Worm (Caenorhabditis elegans) whole organism, L4/young adult: ENCODE measurements around the gene F10G7.5.

ENCODE experiments used
- W03F9.2 ChIP-seq: fragments of 150-350 bp; optimal IDR thresholded peaks from 2 replicates; lab custom pipeline; 2014; ENCODE audit warnings: missing biosample characterization, missing genetic modification characterization
- dao-5 ChIP-seq: sonication (generic microtip); optimal IDR thresholded peaks from 2 replicates; lab custom pipeline; 2016; ENCODE audit warnings: missing genotype, missing genetic modification characterization, moderate library complexity, missing compliant biosample characterization
- him-1 ChIP-seq: sonication (generic microtip); optimal IDR thresholded peaks from 2 replicates; lab custom pipeline; 2016; ENCODE audit warnings: missing genotype, missing genetic modification reagents, missing genetic modification characterization, missing compliant biosample characterization

Gene F10G7.5

ce11 chrII:4693129-4693528, at the start of gene F10G7.5:
Gene F10G7.5 (plus strand): TSS chrII:4693414.
- TF ChIP-seq W03F9.2 (tag; lab: Kevin White, UChicago): no peak
- TF ChIP-seq him-1 (tag; lab: Kevin White, UChicago): no peak
- no peak for TF ChIP-seq dao-5 (tag; lab: Kevin White, UChicago)

DNA sequence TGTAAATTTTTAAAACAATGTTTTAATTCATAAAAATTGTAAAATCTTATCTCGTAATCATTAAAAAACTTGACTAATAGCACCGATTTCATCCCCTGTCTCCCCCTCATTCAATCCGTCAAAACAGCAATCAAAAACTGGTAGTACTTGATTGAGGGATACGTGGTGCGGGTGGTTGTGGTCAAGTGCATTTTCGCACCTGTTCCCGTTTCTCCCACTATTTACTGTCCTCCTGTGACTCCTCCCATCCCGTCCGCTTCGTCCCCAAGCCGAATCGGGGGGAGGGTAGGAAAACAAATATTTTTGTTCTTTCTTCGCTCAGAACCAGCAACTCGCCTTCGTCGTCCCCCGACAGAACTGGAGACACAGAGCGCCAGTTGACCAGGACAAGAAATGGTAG, 44.4 kb upstream of the F10G7.5 start, which contains the start of gene lgc-27:
TSS of gene lgc-27 (plus strand) at position 301 of the 400 bp plus-strand sequence.
- TF ChIP-seq him-1 (tag; lab: Kevin White, UChicago) (no peak), dao-5 (tag; lab: Kevin White, UChicago) (no peak), W03F9.2 (tag; lab: Kevin White, UChicago) (no peak)

DNA sequence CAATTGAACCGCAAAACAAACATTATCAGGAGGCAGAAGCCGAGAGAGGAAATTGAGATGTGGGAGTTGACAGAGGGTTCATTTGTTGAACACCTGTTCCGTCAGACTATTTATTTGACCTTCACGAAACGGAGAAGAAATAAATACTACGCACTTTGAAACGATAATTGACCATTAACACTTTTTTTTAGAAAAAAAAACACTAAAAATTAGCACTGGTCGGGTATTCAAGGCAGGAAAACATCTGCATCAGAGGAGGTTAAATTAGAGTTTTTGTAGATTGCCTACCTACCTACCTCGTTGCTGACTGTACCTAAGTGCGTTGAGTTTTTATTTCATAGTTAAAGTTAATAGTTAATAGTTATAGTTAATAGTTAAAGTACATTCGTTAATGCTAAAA, 43.1 kb upstream of the F10G7.5 start:
- TF ChIP-seq W03F9.2 (tag; lab: Kevin White, UChicago): no peak
- TF ChIP-seq dao-5 (tag; lab: Kevin White, UChicago): no peak
- no peak for TF ChIP-seq him-1 (tag; lab: Kevin White, UChicago)

- no peak for TF ChIP-seq him-1 (tag; lab: Kevin White, UChicago)
- TF ChIP-seq W03F9.2 (tag; lab: Kevin White, UChicago): no peak
- TF ChIP-seq dao-5 (tag; lab: Kevin White, UChicago): no peak
Observed at ce11 chrII:4655834-4656233, 37.4 kb upstream of the F10G7.5 start, which contains the start of gene fut-6. Gene fut-6 (minus strand): TSS chrII:4655934.

DNA sequence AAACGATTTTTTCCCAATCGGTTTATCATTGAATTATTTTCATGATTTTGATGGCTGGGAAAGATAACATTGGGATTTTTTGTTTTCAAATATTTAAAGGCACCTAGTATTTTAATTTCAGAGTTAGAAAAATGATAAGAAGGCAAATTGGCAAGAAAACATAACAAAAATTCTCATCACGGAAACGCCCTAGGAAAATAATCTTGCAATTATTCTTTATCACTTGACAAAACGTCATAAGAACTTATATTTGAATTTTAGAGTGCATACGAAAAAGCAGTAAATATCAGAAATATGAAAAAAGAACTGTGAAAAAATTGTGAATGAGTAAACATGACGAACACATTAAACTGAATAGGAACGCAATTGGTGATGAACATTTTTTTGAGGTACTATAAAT, 35.8 kb upstream of the F10G7.5 start:
- TF ChIP-seq dao-5 (tag; lab: Kevin White, UChicago): no peak

- TF ChIP-seq W03F9.2 (tag; lab: Kevin White, UChicago) (no peak), dao-5 (tag; lab: Kevin White, UChicago) (no peak), him-1 (tag; lab: Kevin White, UChicago) (no peak)
Observed at ce11 chrII:4658245-4658644, 35.0 kb upstream of the F10G7.5 start.

ce11 chrII:4661278-4661677, 31.9 kb upstream of the F10G7.5 start, which contains the start of gene T05A7.13:
Gene T05A7.13 (minus strand): TSS chrII:4661378.
- TF ChIP-seq him-1 (tag; lab: Kevin White, UChicago): no peak
- TF ChIP-seq dao-5 (tag; lab: Kevin White, UChicago): no peak
- no peak for TF ChIP-seq W03F9.2 (tag; lab: Kevin White, UChicago)

ce11 chrII:4663186-4663585, 30.0 kb upstream of the F10G7.5 start, which contains the start of gene T05A7.12:
Gene T05A7.12 (minus strand): TSS chrII:4663286.
- no peak for TF ChIP-seq dao-5 (tag; lab: Kevin White, UChicago)
- no peak for TF ChIP-seq him-1 (tag; lab: Kevin White, UChicago)
- no peak for TF ChIP-seq W03F9.2 (tag; lab: Kevin White, UChicago)

- no peak for TF ChIP-seq dao-5 (tag; lab: Kevin White, UChicago)
- no peak for TF ChIP-seq W03F9.2 (tag; lab: Kevin White, UChicago)
- no peak for TF ChIP-seq him-1 (tag; lab: Kevin White, UChicago)
Observed at ce11 chrII:4665359-4665758, 27.9 kb upstream of the F10G7.5 start, which contains the start of gene T05A7.11. Gene T05A7.11 (minus strand): TSS chrII:4665459.

DNA sequence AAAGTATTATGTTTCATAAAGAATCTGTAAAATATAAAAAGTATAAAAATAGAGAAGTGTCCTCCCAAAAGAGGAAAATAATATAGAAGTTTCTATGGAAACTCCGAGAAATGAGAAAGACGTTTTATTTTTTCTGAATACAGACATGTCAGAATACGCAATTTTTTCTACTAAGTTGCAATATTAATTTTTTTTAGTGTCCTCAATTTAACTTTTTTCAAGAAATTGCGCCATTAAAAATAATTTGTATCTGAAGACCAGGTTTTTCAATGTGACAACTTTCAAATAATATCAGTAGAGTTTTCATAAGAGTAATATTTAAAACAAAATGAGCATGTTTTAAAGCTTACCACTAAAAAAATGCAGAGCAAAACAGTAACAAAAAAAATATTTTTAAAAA, 25.6 kb upstream of the F10G7.5 start, which contains the start of gene fut-5:
TSS of gene fut-5 (minus strand) at position 101 of the 400 bp plus-strand sequence.
- TF ChIP-seq dao-5 (tag; lab: Kevin White, UChicago): no peak
- no peak for TF ChIP-seq W03F9.2 (tag; lab: Kevin White, UChicago)
- TF ChIP-seq him-1 (tag; lab: Kevin White, UChicago): no peak

DNA sequence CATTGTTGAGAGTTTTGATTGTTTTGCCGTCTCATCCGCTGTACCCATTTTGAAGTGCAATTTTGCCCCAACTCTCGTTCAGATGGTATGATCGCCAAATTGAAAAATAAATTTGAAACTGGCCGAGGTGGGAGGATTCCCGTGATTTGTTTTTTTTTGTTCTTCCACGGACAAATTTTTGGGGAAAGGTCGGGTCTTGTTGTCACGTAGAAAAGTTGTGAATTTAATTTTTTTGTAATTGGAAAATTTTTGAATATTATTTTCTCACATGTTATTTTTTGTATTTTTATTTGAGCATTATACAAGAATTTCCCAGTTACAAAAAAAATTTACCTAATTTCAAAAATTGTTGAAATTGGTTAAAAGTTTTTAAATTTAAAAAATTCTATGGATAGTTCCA, 21.5 kb upstream of the F10G7.5 start, which contains the start of gene T05A7.6:
TSS of gene T05A7.6 (minus strand) at position 101 of the 400 bp plus-strand sequence.
- TF ChIP-seq dao-5 (tag; lab: Kevin White, UChicago) (no peak), him-1 (tag; lab: Kevin White, UChicago) (no peak), W03F9.2 (tag; lab: Kevin White, UChicago) (no peak)

DNA sequence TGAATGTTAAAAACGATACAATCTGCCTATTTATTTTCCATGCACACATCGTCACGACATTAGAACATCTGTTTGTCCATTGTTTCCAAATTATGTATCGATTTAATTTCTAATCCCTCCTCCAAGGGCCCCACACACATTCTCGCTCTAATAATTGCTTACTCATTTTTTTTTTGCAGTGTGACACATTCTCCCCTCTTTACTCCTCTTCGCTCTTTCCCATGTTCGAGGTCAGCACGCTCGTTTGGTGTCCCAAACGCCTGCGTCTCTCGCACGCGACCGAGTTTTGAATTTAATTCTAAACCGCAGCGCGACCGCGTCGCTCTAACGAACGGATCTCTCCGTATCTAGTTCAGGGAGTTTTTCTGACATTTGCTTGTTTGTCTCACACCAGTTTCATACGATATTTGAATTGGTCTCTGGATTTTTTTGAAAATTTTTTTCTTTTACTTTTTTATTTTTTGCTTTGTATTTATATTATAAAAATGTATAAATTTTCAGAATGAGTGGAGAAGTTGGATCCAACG, 20.6 kb upstream of the F10G7.5 start, which contains the start of the genes clec-140 and hmg-11:
TSS of gene clec-140 (plus strand) at position 477 of the 527 bp plus-strand sequence.
TSS of gene hmg-11 (plus strand) at position 502 of the 527 bp plus-strand sequence.
- no peak for TF ChIP-seq dao-5 (tag; lab: Kevin White, UChicago)
- TF ChIP-seq him-1 (tag; lab: Kevin White, UChicago): no peak
- no peak for TF ChIP-seq W03F9.2 (tag; lab: Kevin White, UChicago)

ce11 chrII:4673242-4673641, 20.0 kb upstream of the F10G7.5 start:
- no peak for TF ChIP-seq dao-5 (tag; lab: Kevin White, UChicago)
- no peak for TF ChIP-seq W03F9.2 (tag; lab: Kevin White, UChicago)
- no peak for TF ChIP-seq him-1 (tag; lab: Kevin White, UChicago)

ce11 chrII:4673670-4674069, 19.5 kb upstream of the F10G7.5 start:
- TF ChIP-seq him-1 (tag; lab: Kevin White, UChicago): no peak
